Worm (Caenorhabditis elegans) whole organism, mixed stage, embryonic: ENCODE data around the gene Y111B2A.2.

Experiments
- M03D4.4 ChIP-seq: sonication (generic microtip); optimal IDR thresholded peaks from 2 replicates; lab custom pipeline; 2017; ENCODE audit warnings: mild to moderate bottlenecking, missing genetic modification characterization, missing compliant biosample characterization
- bed-3 ChIP-seq: fragments of 200-800 bp; sonication (Bioruptor generic); optimal IDR thresholded peaks from 3 replicates; lab custom pipeline; 2018; ENCODE audit warnings: mild to moderate bottlenecking, missing genetic modification characterization, moderate library complexity, missing compliant biosample characterization
- blmp-1 ChIP-seq: fragments of 150-350 bp; optimal IDR thresholded peaks from 2 replicates; lab custom pipeline; 2014; ENCODE audit warnings: missing biosample characterization, missing genetic modification characterization
- ceh-39 ChIP-seq: fragments of 150-350 bp; optimal IDR thresholded peaks from 2 replicates; lab custom pipeline; 2014; ENCODE audit warnings: missing biosample characterization, missing genetic modification characterization
- ceh-43 ChIP-seq: fragments of 200-800 bp; sonication (Bioruptor generic); optimal IDR thresholded peaks from 2 replicates; lab custom pipeline; 2018; ENCODE audit warnings: mild to moderate bottlenecking, missing genetic modification characterization, moderate library complexity, missing compliant biosample characterization
- ceh-83 ChIP-seq: fragments of 200-800 bp; sonication (Bioruptor generic); optimal IDR thresholded peaks from 2 replicates; lab custom pipeline; 2018; ENCODE audit warnings: mild to moderate bottlenecking, missing genetic modification characterization, missing compliant biosample characterization
- ces-1 ChIP-seq: fragments of 150-350 bp; optimal IDR thresholded peaks from 2 replicates; lab custom pipeline; 2014; ENCODE audit warnings: missing biosample characterization, missing genetic modification reagents, missing genetic modification characterization
- cnd-1 ChIP-seq: fragments of 200-800 bp; sonication (Bioruptor generic); optimal IDR thresholded peaks from 2 replicates; lab custom pipeline; 2018; ENCODE audit warnings: mild to moderate bottlenecking, missing genetic modification characterization, missing compliant biosample characterization
- drap-1 ChIP-seq: fragments of 200-800 bp; sonication (Bioruptor generic); optimal IDR thresholded peaks from 3 replicates; lab custom pipeline; 2018; ENCODE audit warnings: mild to moderate bottlenecking, missing genetic modification characterization, missing compliant biosample characterization
- elt-1 ChIP-seq: sonication (generic microtip); optimal IDR thresholded peaks from 2 replicates; lab custom pipeline; 2017; ENCODE audit warnings: missing genetic modification characterization, mild to moderate bottlenecking, missing compliant biosample characterization, antibody characterized with exemption, moderate library complexity, borderline replicate concordance; ENCODE audit not compliant: insufficient read depth
- elt-3 ChIP-seq: fragments of 150-350 bp; optimal IDR thresholded peaks from 2 replicates; lab custom pipeline; 2014; ENCODE audit warnings: missing biosample characterization, missing genetic modification characterization
- flh-1 ChIP-seq: fragments of 200-800 bp; sonication (Bioruptor generic); optimal IDR thresholded peaks from 2 replicates; lab custom pipeline; 2018; ENCODE audit warnings: mild to moderate bottlenecking, missing genetic modification characterization, moderate library complexity, missing compliant biosample characterization
- ham-2 ChIP-seq: fragments of 200-800 bp; sonication (Bioruptor generic); optimal IDR thresholded peaks from 2 replicates; lab custom pipeline; 2018; ENCODE audit warnings: mild to moderate bottlenecking, missing genetic modification characterization, missing compliant biosample characterization
- hlh-1 ChIP-seq: fragments of 150-350 bp; optimal IDR thresholded peaks from 2 replicates; lab custom pipeline; 2014; ENCODE audit warnings: missing biosample characterization, missing genetic modification reagents, missing genetic modification characterization
- lin-13 ChIP-seq: fragments of 150-350 bp; optimal IDR thresholded peaks from 2 replicates; lab custom pipeline; 2014; ENCODE audit warnings: missing biosample characterization, missing genetic modification characterization
- lin-32 ChIP-seq: fragments of 200-800 bp; sonication (Bioruptor generic); optimal IDR thresholded peaks from 2 replicates; lab custom pipeline; 2018; ENCODE audit warnings: mild to moderate bottlenecking, missing genetic modification characterization, missing compliant biosample characterization
- lsy-2 ChIP-seq: fragments of 150-350 bp; optimal IDR thresholded peaks from 2 replicates; lab custom pipeline; 2014; ENCODE audit warnings: missing biosample characterization, missing genetic modification characterization
- mab-5 ChIP-seq: fragments of 150-350 bp; optimal IDR thresholded peaks from 2 replicates; lab custom pipeline; 2014; ENCODE audit warnings: missing biosample characterization, missing genetic modification characterization
- mep-1 ChIP-seq: fragments of 150-350 bp; optimal IDR thresholded peaks from 2 replicates; lab custom pipeline; 2017; ENCODE audit warnings: missing biosample characterization, missing genetic modification reagents, missing genetic modification characterization, inconsistent platforms
- mls-2 ChIP-seq: sonication (generic microtip); optimal IDR thresholded peaks from 2 replicates; lab custom pipeline; 2016; ENCODE audit warnings: mild to moderate bottlenecking, missing genetic modification characterization, moderate library complexity, missing compliant biosample characterization
- nhr-12 ChIP-seq: fragments of 150-350 bp; optimal IDR thresholded peaks from 2 replicates; lab custom pipeline; 2014; ENCODE audit warnings: missing biosample characterization, missing genetic modification characterization
- nhr-2 ChIP-seq: fragments of 150-350 bp; optimal IDR thresholded peaks from 2 replicates; lab custom pipeline; 2014; ENCODE audit warnings: missing biosample characterization, missing genetic modification characterization
- nhr-237 ChIP-seq: fragments of 150-350 bp; optimal IDR thresholded peaks from 2 replicates; lab custom pipeline; 2014; ENCODE audit warnings: missing biosample characterization, missing genetic modification characterization
- nhr-28 ChIP-seq: fragments of 150-350 bp; optimal IDR thresholded peaks from 2 replicates; lab custom pipeline; 2014; ENCODE audit warnings: missing biosample characterization, missing genetic modification characterization
- nhr-76 ChIP-seq: sonication (generic microtip); optimal IDR thresholded peaks from 2 replicates; lab custom pipeline; 2017; ENCODE audit warnings: missing biosample characterization, missing genetic modification characterization
- pha-4 ChIP-seq: fragments of 150-350 bp; optimal IDR thresholded peaks from 2 replicates; lab custom pipeline; 2018; ENCODE audit warnings: missing biosample characterization, missing genetic modification reagents, missing genetic modification characterization
- sem-2 ChIP-seq: fragments of 200-800 bp; sonication (Bioruptor generic); optimal IDR thresholded peaks from 2 replicates; lab custom pipeline; 2018; ENCODE audit warnings: mild to moderate bottlenecking, missing genetic modification characterization, missing compliant biosample characterization
- snpc-4 ChIP-seq: fragments of 150-350 bp; optimal IDR thresholded peaks from 2 replicates; lab custom pipeline; 2014; ENCODE audit warnings: missing biosample characterization, missing genetic modification characterization
- sptf-1 ChIP-seq: sonication (generic microtip); optimal IDR thresholded peaks from 2 replicates; lab custom pipeline; 2017; ENCODE audit warnings: mild to moderate bottlenecking, missing genetic modification characterization, moderate library complexity, missing compliant biosample characterization
- tbx-8 ChIP-seq: fragments of 200-800 bp; sonication (Bioruptor generic); optimal IDR thresholded peaks from 2 replicates; lab custom pipeline; 2018; ENCODE audit warnings: mild to moderate bottlenecking, missing genetic modification characterization, moderate library complexity, missing compliant biosample characterization
- unc-120 ChIP-seq: sonication (generic microtip); optimal IDR thresholded peaks from 2 replicates; lab custom pipeline; 2017; ENCODE audit warnings: missing genetic modification characterization, missing compliant biosample characterization; ENCODE audit not compliant: poor library complexity, severe bottlenecking
- unc-39 ChIP-seq: fragments of 150-350 bp; optimal IDR thresholded peaks from 2 replicates; lab custom pipeline; 2014; ENCODE audit warnings: missing biosample characterization, missing genetic modification characterization
- unc-62 ChIP-seq: fragments of 150-350 bp; optimal IDR thresholded peaks from 2 replicates; lab custom pipeline; 2014; ENCODE audit warnings: missing biosample characterization, missing genetic modification reagents, missing genetic modification characterization
- zip-8 ChIP-seq: fragments of 150-350 bp; optimal IDR thresholded peaks from 2 replicates; lab custom pipeline; 2014; ENCODE audit warnings: missing biosample characterization, missing genetic modification characterization
- ztf-11 ChIP-seq: fragments of 150-350 bp; optimal IDR thresholded peaks from 2 replicates; lab custom pipeline; 2014; ENCODE audit warnings: missing biosample characterization, missing genetic modification characterization

Gene Y111B2A.2

ce11 chrIII:12495594-12496096, at the start of gene Y111B2A.2, which contains the start of gene Y111B2A.1:
Gene Y111B2A.2, plus strand, starts transcription at chrIII:12496086.
Gene Y111B2A.1, minus strand, starts transcription at chrIII:12495644.
- TF ChIP-seq cnd-1 (no peak), lsy-2 (peak; percentile 49)

ce11 chrIII:12453315-12453714, 42.6 kb upstream of the Y111B2A.2 start, which contains the start of gene ani-1:
Gene ani-1, minus strand, starts transcription at chrIII:12453375.
- TF ChIP-seq nhr-28 (tag; lab: Kevin White, UChicago) (no peak), nhr-237 (tag; lab: Kevin White, UChicago) (peak; percentile 15), M03D4.4 (tag; lab: Kevin White, UChicago) (no peak), mls-2 (tag; lab: Kevin White, UChicago) (peak; percentile 61), mab-5 (tag; lab: Kevin White, UChicago) (no peak), ceh-83 (GFP tag; lab: Kevin White, UChicago) (no peak), cnd-1 (no peak), nhr-76 (tag; lab: Kevin White, UChicago) (no peak), lsy-2 (peak; percentile 71), lin-32 (no peak), unc-39 (tag; lab: Kevin White, UChicago) (no peak), nhr-2 (tag; lab: Kevin White, UChicago) (no peak), mep-1 (tag; lab: Kevin White, UChicago) (peak; percentile 78), ham-2 (no peak), tbx-8 (GFP tag; lab: Kevin White, UChicago) (no peak), zip-8 (tag; lab: Kevin White, UChicago) (no peak), nhr-12 (tag; lab: Kevin White, UChicago) (no peak), sem-2 (GFP tag; lab: Kevin White, UChicago) (no peak), elt-1 (tag; lab: Kevin White, UChicago) (no peak), lin-13 (peak; percentile 48), drap-1 (no peak), bed-3 (GFP tag; lab: Kevin White, UChicago) (no peak), ceh-39 (tag; lab: Kevin White, UChicago) (no peak), hlh-1 (tag; lab: Kevin White, UChicago) (peak; percentile 9), sptf-1 (peak; percentile 44), blmp-1 (tag; lab: Kevin White, UChicago) (no peak), ztf-11 (tag; lab: Kevin White, UChicago) (no peak), unc-120 (tag; lab: Kevin White, UChicago) (no peak), snpc-4 (no peak), pha-4 (tag; lab: Kevin White, UChicago) (no peak), elt-3 (no peak), flh-1 (GFP tag; lab: Kevin White, UChicago) (no peak), ceh-43 (GFP tag; lab: Kevin White, UChicago) (no peak), unc-62 (GFP tag; lab: Kevin White, UChicago) (no peak), ces-1 (peak; percentile 47)

ce11 chrIII:12453785-12454184, 42.1 kb upstream of the Y111B2A.2 start:
- no peak for TF ChIP-seq tbx-8 (GFP tag; lab: Kevin White, UChicago)
- no peak for TF ChIP-seq drap-1
- TF ChIP-seq ceh-83 (GFP tag; lab: Kevin White, UChicago): no peak
- no peak for TF ChIP-seq mab-5 (tag; lab: Kevin White, UChicago)
- TF ChIP-seq nhr-76 (tag; lab: Kevin White, UChicago): no peak
- TF ChIP-seq unc-39 (tag; lab: Kevin White, UChicago): no peak
- no peak for TF ChIP-seq snpc-4
- no peak for TF ChIP-seq nhr-2 (tag; lab: Kevin White, UChicago)
- TF ChIP-seq M03D4.4 (tag; lab: Kevin White, UChicago): no peak
- no peak for TF ChIP-seq unc-120 (tag; lab: Kevin White, UChicago)
- TF ChIP-seq hlh-1 (tag; lab: Kevin White, UChicago): no peak
- no peak for TF ChIP-seq ztf-11 (tag; lab: Kevin White, UChicago)
- no peak for TF ChIP-seq sptf-1
